Worm (Caenorhabditis elegans): ENCODE measurements around the gene W06H8.6.

Gene W06H8.6

ce11 chrV:6224019-6224335 lies 2.8 kb downstream of the W06H8.6 start (continued):
- TF ChIP-seq K11D2.4 (GFP tag; IDR thresholded peaks at IDR 0.05) (no peak), pbrm-1 (GFP tag; IDR thresholded peaks at IDR 0.05) (no peak), lin-26 (GFP tag; IDR thresholded peaks at IDR 0.05) (no peak), Y67H2A.10 (GFP tag; conservative IDR thresholded peaks at IDR 0.05) (no peak), lag-1 (GFP tag; IDR thresholded peaks at IDR 0.05) (0 out of 2 replicates have a peak, but pooled peaks have one; percentile 13), zim-3 (tag; optimal IDR thresholded peaks at IDR 0.05) (no peak), lsl-1 (GFP tag; optimal IDR thresholded peaks at IDR 0.05) (no peak), ceh-91 (GFP tag; IDR thresholded peaks at IDR 0.05) (no peak), nhr-179 (tag; optimal IDR thresholded peaks at IDR 0.05) (no peak)

- TF ChIP-seq ama-1 (optimal IDR thresholded peaks at IDR 0.05) (no peak), ama-1 (GFP tag; optimal IDR thresholded peaks at IDR 0.05) (peak in 1 of 2 experiments; percentile 42), repo-1 (tag; optimal IDR thresholded peaks at IDR 0.05) (peak; percentile 49), lin-26 (GFP tag; IDR thresholded peaks at IDR 0.05) (0 out of 2 replicates have a peak, but pooled peaks have one; percentile 47), lin-35 (GFP tag; optimal IDR thresholded peaks at IDR 0.05) (peak in 1 of 3 experiments; percentile 47), lin-54 (GFP tag; optimal IDR thresholded peaks at IDR 0.05) (peak; percentile 6), nhr-120 (GFP tag; IDR thresholded peaks at IDR 0.05) (no peak), nhr-179 (tag; optimal IDR thresholded peaks at IDR 0.05) (no peak), ceh-58 (GFP tag; IDR thresholded peaks at IDR 0.05) (0 out of 2 replicates have a peak, but pooled peaks have one; percentile 1), akir-1 (GFP tag; optimal IDR thresholded peaks at IDR 0.05) (no peak), ZK185.1 (tag; optimal IDR thresholded peaks at IDR 0.05; ENCODE audit: poor library complexity, severe bottlenecking) (peak; percentile 23), Y56A3A.18 (GFP tag; IDR thresholded peaks at IDR 0.05) (no peak)
These were observed 3.3 kb downstream of the W06H8.6 start for ce11 chrV:6223315-6224018.

ce11 chrV:6222779-6223276 lies 4.0 kb downstream of the W06H8.6 start:
- 0 out of 2 replicates have a peak, but pooled peaks have one; percentile 2 for TF ChIP-seq aptf-3 (GFP tag; IDR thresholded peaks at IDR 0.05)
- TF ChIP-seq athp-1 (tag; optimal IDR thresholded peaks at IDR 0.05): no peak
- no peak for TF ChIP-seq Y79H2A.3 (GFP tag; conservative IDR thresholded peaks at IDR 0.05)
- no peak for TF ChIP-seq nhr-27 (tag; optimal IDR thresholded peaks at IDR 0.05)
- peak; percentile 22 for TF ChIP-seq T26A5.8 (tag; optimal IDR thresholded peaks at IDR 0.05)
- no peak for TF ChIP-seq ama-1 (optimal IDR thresholded peaks at IDR 0.05)
- peak in 1 of 2 experiments; percentile 45 for TF ChIP-seq ama-1 (GFP tag; optimal IDR thresholded peaks at IDR 0.05)
- TF ChIP-seq egl-18 (GFP tag; IDR thresholded peaks at IDR 0.05): no peak
- TF ChIP-seq rcor-1 (GFP tag; IDR thresholded peaks at IDR 0.05): no peak
- TF ChIP-seq hmg-20 (GFP tag; IDR thresholded peaks at IDR 0.05): no peak
- TF ChIP-seq K11D2.4 (GFP tag; IDR thresholded peaks at IDR 0.05): no peak
- TF ChIP-seq ceh-58 (GFP tag; IDR thresholded peaks at IDR 0.05): no peak
- TF ChIP-seq B0019.2 (GFP tag; conservative IDR thresholded peaks at IDR 0.05): no peak
- TF ChIP-seq madf-8 (GFP tag; conservative IDR thresholded peaks at IDR 0.05): no peak
- TF ChIP-seq let-607 (tag; optimal IDR thresholded peaks at IDR 0.05): peak in 1 of 2 experiments; percentile 6
- no peak for TF ChIP-seq lin-26 (GFP tag; IDR thresholded peaks at IDR 0.05)
- no peak for TF ChIP-seq ceh-40 (GFP tag; IDR thresholded peaks at IDR 0.05)
- TF ChIP-seq nhr-80 (tag; optimal IDR thresholded peaks at IDR 0.05): peak; percentile 36
- TF ChIP-seq madf-6 (GFP tag; IDR thresholded peaks at IDR 0.05): 0 out of 2 replicates have a peak, but pooled peaks have one; percentile 12
- TF ChIP-seq Y67H2A.10 (GFP tag; conservative IDR thresholded peaks at IDR 0.05): no peak
- no peak for TF ChIP-seq F33H1.4 (GFP tag; IDR thresholded peaks at IDR 0.05)
- no peak for TF ChIP-seq aptf-2 (GFP tag; conservative IDR thresholded peaks at IDR 0.05)
- no peak for TF ChIP-seq hmg-1.2 (GFP tag; IDR thresholded peaks at IDR 0.05)
- TF ChIP-seq F55B11.4 (tag; optimal IDR thresholded peaks at IDR 0.05; ENCODE audit: borderline replicate concordance, insufficient read depth): no peak
- TF ChIP-seq ceh-27 (GFP tag; optimal IDR thresholded peaks at IDR 0.05): no peak
- TF ChIP-seq zfh-2 (GFP tag; conservative IDR thresholded peaks at IDR 0.05): no peak
- TF ChIP-seq cebp-1 (GFP tag; IDR thresholded peaks at IDR 0.05): no peak
- no peak for TF ChIP-seq cebp-1 (tag; optimal IDR thresholded peaks at IDR 0.05)
- TF ChIP-seq lir-1 (GFP tag; conservative IDR thresholded peaks at IDR 0.05): no peak
- no peak for TF ChIP-seq gei-17 (GFP tag; optimal IDR thresholded peaks at IDR 0.05)
- no peak for TF ChIP-seq ceh-91 (GFP tag; IDR thresholded peaks at IDR 0.05)
- TF ChIP-seq bed-2 (GFP tag; IDR thresholded peaks at IDR 0.05): no peak

All from whole organism, young adult.